Fruit fly (Drosophila melanogaster) whole organism, pupa: Measurements from ENCODE around the gene CG8541.

Experiments used
- CG10348 ChIP-seq: fragments of 200-800 bp; sonication (Bioruptor generic); IDR thresholded peaks from 2 replicates; pipeline ENCODE4 v1.3.6; 2022; ENCODE audit warnings: missing biosample characterization, missing genetic modification characterization
- CG12605 ChIP-seq: fragments of 200-800 bp; sonication (Bioruptor generic); IDR thresholded peaks from 2 replicates; pipeline ENCODE4 v1.3.6; 2022; ENCODE audit warnings: missing biosample characterization, missing genetic modification characterization
- CG13204 ChIP-seq: fragments of 200-800 bp; sonication (Bioruptor generic); optimal IDR thresholded peaks from 2 replicates; lab custom pipeline; 2018; ENCODE audit warnings: missing biosample characterization, mild to moderate bottlenecking, missing genetic modification characterization, moderate library complexity
- CG14655 ChIP-seq: fragments of 200-800 bp; sonication (Bioruptor generic); optimal IDR thresholded peaks from 3 replicates; lab custom pipeline; 2017; ENCODE audit warnings: mild to moderate bottlenecking, missing biosample characterization, missing genetic modification reagents, missing genetic modification characterization
- CG17806 ChIP-seq: fragments of 200-800 bp; sonication (Bioruptor generic); optimal IDR thresholded peaks from 2 replicates; lab custom pipeline; 2018; ENCODE audit warnings: missing biosample characterization, mild to moderate bottlenecking, missing genetic modification characterization, moderate library complexity
- CG32121 ChIP-seq: fragments of 200-800 bp; sonication (Bioruptor generic); IDR thresholded peaks from 2 replicates; pipeline ENCODE4 v1.3.6; 2022; ENCODE audit warnings: missing biosample characterization, missing genetic modification characterization
- CG8159 ChIP-seq: fragments of 200-800 bp; sonication (Bioruptor generic); optimal IDR thresholded peaks from 3 replicates; lab custom pipeline; 2018; ENCODE audit warnings: missing biosample characterization, mild to moderate bottlenecking, missing genetic modification characterization, moderate library complexity
- CG9948 ChIP-seq: fragments of 200-800 bp; sonication (Bioruptor generic); optimal IDR thresholded peaks from 2 replicates; lab custom pipeline; 2018; ENCODE audit warnings: missing biosample characterization, mild to moderate bottlenecking, missing genetic modification characterization, moderate library complexity
- EcR ChIP-seq: fragments of 200-800 bp; sonication (Bioruptor generic); optimal IDR thresholded peaks from 3 replicates; lab custom pipeline; 2019; ENCODE audit warnings: missing biosample characterization, missing genetic modification characterization, mild to moderate bottlenecking, moderate library complexity, missing genetic modification reagents
- Snoo ChIP-seq: fragments of 200-800 bp; sonication (Bioruptor generic); optimal IDR thresholded peaks from 3 replicates; lab custom pipeline; 2017; ENCODE audit warnings: missing biosample characterization, mild to moderate bottlenecking, missing genetic modification characterization, inconsistent platforms
- fd96Ca ChIP-seq: fragments of 200-800 bp; sonication (Bioruptor generic); IDR thresholded peaks from 3 replicates; pipeline ENCODE4 v1.3.6; 2022; ENCODE audit warnings: missing biosample characterization, missing genetic modification characterization
- gl ChIP-seq: fragments of 200-800 bp; sonication (Bioruptor generic); optimal IDR thresholded peaks from 2 replicates; lab custom pipeline; 2018; ENCODE audit warnings: missing biosample characterization, mild to moderate bottlenecking, missing genetic modification characterization
- rn ChIP-seq: fragments of 200-800 bp; sonication (Bioruptor generic); IDR thresholded peaks from 2 replicates; pipeline ENCODE4 v1.3.6; 2022; ENCODE audit warnings: missing biosample characterization, missing genetic modification characterization

DNA sequence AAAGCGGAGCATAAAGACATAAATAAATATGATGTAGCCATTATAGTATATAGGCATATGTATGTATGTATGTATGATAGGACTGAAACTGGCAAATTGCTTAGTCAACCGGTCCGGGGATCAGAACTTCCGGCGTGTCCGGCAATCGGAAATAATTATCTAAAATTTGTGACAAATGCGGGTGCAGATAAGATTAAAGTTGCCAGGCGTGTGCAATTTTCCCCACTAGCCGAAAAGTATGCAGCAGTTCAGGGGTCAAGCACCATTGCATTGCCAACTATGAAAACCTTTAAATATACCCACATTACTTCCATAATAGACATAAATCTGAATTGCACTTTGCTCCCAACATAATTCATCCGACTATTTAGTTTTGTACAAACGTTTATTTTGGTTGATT lies 39.1 kb upstream of the CG8541 start:
- TF ChIP-seq CG14655 (GFP tag; lab: Kevin White, UChicago) (no peak), CG9948 (tag; lab: Kevin White, UChicago) (no peak), fd96Ca (GFP tag; lab: Robert Waterston, UW) (no peak), CG32121 (no peak), EcR (GFP tag; lab: Kevin White, UChicago) (no peak), gl (tag; lab: Kevin White, UChicago) (no peak), Snoo (tag; lab: Kevin White, UChicago) (no peak), CG17806 (tag; lab: Kevin White, UChicago) (no peak), CG12605 (no peak), CG13204 (GFP tag; lab: Kevin White, UChicago) (no peak), CG10348 (GFP tag; lab: Robert Waterston, UW) (no peak), rn (GFP tag; lab: Robert Waterston, UW) (no peak), CG8159 (tag; lab: Kevin White, UChicago) (no peak)
